Fruit fly (Drosophila melanogaster): ENCODE measurements around the gene mei-41.

mei-41 gene

dm6 chrX:16373541-16373940 is 18.0 kb upstream of the mei-41 start:
- TF ChIP-seq Eip93F (GFP tag; optimal IDR thresholded peaks at IDR 0.05) = no peak
- TF ChIP-seq Hr4 (GFP tag; optimal IDR thresholded peaks at IDR 0.05) = peak; percentile 39
- peak; percentile 66 for TF ChIP-seq CG15336 (GFP tag; IDR thresholded peaks at IDR 0.05)
- peak; percentile 63 for TF ChIP-seq Lpt (GFP tag; optimal IDR thresholded peaks at IDR 0.05)
- peak; percentile 16 for TF ChIP-seq esn (GFP tag; optimal IDR thresholded peaks at IDR 0.05)
- TF ChIP-seq Ets96B (tag; optimal IDR thresholded peaks at IDR 0.05) = peak; percentile 40
- TF ChIP-seq vri (GFP tag; optimal IDR thresholded peaks at IDR 0.05) = peak; percentile 5
- 0 out of 2 replicates have a peak, but pooled peaks have one; percentile 19 for TF ChIP-seq Gug (GFP tag; IDR thresholded peaks at IDR 0.05)
- peak; percentile 28 for TF ChIP-seq CG3032 (tag; optimal IDR thresholded peaks at IDR 0.05)
- TF ChIP-seq CG8119 (GFP tag; IDR thresholded peaks at IDR 0.05) = peak; percentile 45; the same call in 1 of the 3 replicates
- peak; percentile 79 for TF ChIP-seq Eip78C (GFP tag)
- no peak for TF ChIP-seq Hr38 (GFP tag; optimal IDR thresholded peaks at IDR 0.05)
- peak; percentile 39 for TF ChIP-seq dac (GFP tag; optimal IDR thresholded peaks at IDR 0.05)
- TF ChIP-seq CG11294 (GFP tag; IDR thresholded peaks at IDR 0.05) = no peak

dm6 chrX:16374059-16374458 is 17.4 kb upstream of the mei-41 start:
- TF ChIP-seq CG6163 (GFP tag; IDR thresholded peaks at IDR 0.05) = no peak

dm6 chrX:16383667-16384515 is 7.6 kb upstream of the mei-41 start:
- TF ChIP-seq fkh (GFP tag; optimal IDR thresholded peaks at IDR 0.05) = peak; percentile 86
- TF ChIP-seq achi (GFP tag; optimal IDR thresholded peaks at IDR 0.05) = no peak
- no peak for TF ChIP-seq spab (GFP tag; optimal IDR thresholded peaks at IDR 0.05)
- no peak for TF ChIP-seq CG3919 (GFP tag; optimal IDR thresholded peaks at IDR 0.05)
- no peak for TF ChIP-seq Sox15 (GFP tag; optimal IDR thresholded peaks at IDR 0.05)
- no peak for TF ChIP-seq Smox (GFP tag; optimal IDR thresholded peaks at IDR 0.05)
- TF ChIP-seq CG15336 (GFP tag; IDR thresholded peaks at IDR 0.05) = peak; percentile 14; the same call in 1 of the 2 replicates
- TF ChIP-seq Eip78C (GFP tag) = peak; percentile 62

- TF ChIP-seq CG6276 (GFP tag; optimal IDR thresholded peaks at IDR 0.05) (no peak), CG6854 (GFP tag; optimal IDR thresholded peaks at IDR 0.05) (no peak), Sox15 (GFP tag; optimal IDR thresholded peaks at IDR 0.05) (peak; percentile 67), Met (GFP tag; optimal IDR thresholded peaks at IDR 0.05) (peak; percentile 52), topi (GFP tag; optimal IDR thresholded peaks at IDR 0.05) (peak; percentile 43), CG6163 (GFP tag; IDR thresholded peaks at IDR 0.05) (peak; percentile 53; the same call in 1 of the 3 replicates), Sox14 (GFP tag; optimal IDR thresholded peaks at IDR 0.05) (peak; percentile 19), pdm3 (GFP tag; optimal IDR thresholded peaks at IDR 0.05) (no peak), Hr4 (GFP tag; optimal IDR thresholded peaks at IDR 0.05) (peak; percentile 51), CG11902 (GFP tag; optimal IDR thresholded peaks at IDR 0.05) (peak; percentile 60), CG6808 (GFP tag; optimal IDR thresholded peaks at IDR 0.05) (no peak), CG3919 (GFP tag; optimal IDR thresholded peaks at IDR 0.05) (no peak), CG1621 (tag; optimal IDR thresholded peaks at IDR 0.05) (no peak), Smox (GFP tag; optimal IDR thresholded peaks at IDR 0.05) (no peak), Eip78C (GFP tag) (peak; percentile 66), CG4318 (GFP tag; optimal IDR thresholded peaks at IDR 0.05) (peak; percentile 63), CG6792 (GFP tag; optimal IDR thresholded peaks at IDR 0.05) (peak; percentile 6), cyc (GFP tag; optimal IDR thresholded peaks at IDR 0.05) (peak; percentile 62), CG32006 (GFP tag; optimal IDR thresholded peaks at IDR 0.05) (no peak), CG10631 (GFP tag; optimal IDR thresholded peaks at IDR 0.05) (peak; percentile 65), CG8319 (GFP tag; optimal IDR thresholded peaks at IDR 0.05) (peak; percentile 9), CG8119 (GFP tag; IDR thresholded peaks at IDR 0.05) (peak; percentile 48; the same call in 1 of the 3 replicates), Eip93F (GFP tag; optimal IDR thresholded peaks at IDR 0.05) (peak; percentile 28), Gug (GFP tag; IDR thresholded peaks at IDR 0.05) (peak; percentile 58), spab (GFP tag; optimal IDR thresholded peaks at IDR 0.05) (no peak), Sox102F (GFP tag; optimal IDR thresholded peaks at IDR 0.05) (no peak), esn (GFP tag; optimal IDR thresholded peaks at IDR 0.05) (peak; percentile 51), OdsH (GFP tag; optimal IDR thresholded peaks at IDR 0.05) (no peak), CG7368 (GFP tag; optimal IDR thresholded peaks at IDR 0.05) (no peak), CG16779 (tag; optimal IDR thresholded peaks at IDR 0.05) (no peak), CG11762 (GFP tag; optimal IDR thresholded peaks at IDR 0.05; ENCODE audit: insufficient read depth) (no peak)
Measured at dm6 chrX:16384843-16385726, 6.4 kb upstream of the mei-41 start, which contains the start of the genes CG9992 and CG4239. Gene CG9992 (minus strand): TSS chrX:16384908. Gene CG4239 (plus strand): TSS chrX:16385278.

All from whole organism, prepupa.